Worm (Caenorhabditis elegans): ENCODE results near the gene arr-1.

The arr-1 gene

DNA sequence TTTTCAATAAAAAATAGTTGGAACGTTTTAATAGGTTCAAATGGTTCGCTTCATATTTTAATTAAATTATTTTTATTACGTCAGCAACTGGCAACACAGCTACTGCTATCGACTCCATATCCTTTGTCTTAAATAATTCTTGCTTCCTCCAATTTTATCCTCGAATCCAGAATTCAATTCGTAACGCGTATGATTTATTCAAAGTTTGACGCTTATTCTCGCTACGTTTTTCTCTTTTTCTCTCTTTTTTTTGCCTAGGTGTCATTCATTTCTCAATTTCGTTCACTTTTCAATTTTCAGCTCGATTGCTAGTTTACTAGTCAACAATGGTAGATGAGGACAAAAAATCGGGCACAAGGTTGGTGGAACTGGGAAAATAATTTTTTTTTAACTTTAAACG lies at the start of gene arr-1:
Gene arr-1 (plus strand): TSS at position 301 of the 400 bp plus-strand sequence.
- TF ChIP-seq tab-1 (GFP tag; IDR thresholded peaks at IDR 0.05) (no peak), med-1 (GFP tag; optimal IDR thresholded peaks at IDR 0.05; ENCODE audit: insufficient read depth) (no peak), klf-2 (GFP tag; conservative IDR thresholded peaks at IDR 0.05) (no peak), cog-1 (tag; optimal IDR thresholded peaks at IDR 0.05) (no peak), ref-1 (GFP tag; conservative IDR thresholded peaks at IDR 0.05) (no peak), T22C8.4 (GFP tag; IDR thresholded peaks at IDR 0.05) (no peak), ztf-23 (GFP tag; IDR thresholded peaks at IDR 0.05) (no peak), ztf-29 (GFP tag; IDR thresholded peaks at IDR 0.05) (no peak), flt-1 (GFP tag; IDR thresholded peaks at IDR 0.05) (no peak)

DNA sequence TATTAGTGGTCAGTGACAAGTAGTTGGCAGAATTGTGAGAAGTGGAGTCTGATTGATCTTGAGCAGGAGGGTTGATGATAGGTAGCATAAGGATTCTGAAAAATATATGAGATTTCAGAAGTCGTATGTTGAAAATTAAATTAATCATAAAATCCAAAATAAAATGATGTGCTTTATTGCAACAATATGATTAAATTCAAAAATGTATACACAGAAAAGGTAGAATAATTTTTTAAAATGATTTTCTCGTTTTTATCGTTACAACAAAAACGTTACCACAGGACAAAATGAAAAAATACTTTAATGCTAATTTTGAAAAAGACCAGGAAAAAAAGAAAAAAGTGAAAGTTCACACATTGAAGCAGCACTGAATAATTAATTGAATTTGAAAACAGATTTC lies 48.1 kb upstream of the arr-1 start, which contains the start of gene ZC13.10:
Gene ZC13.10 (minus strand): TSS at position 101 of the 400 bp plus-strand sequence.
- TF ChIP-seq flt-1 (GFP tag; IDR thresholded peaks at IDR 0.05) (no peak), ref-1 (GFP tag; conservative IDR thresholded peaks at IDR 0.05) (no peak)

ce11 chrX:910337-910736 lies 40.2 kb upstream of the arr-1 start:
- TF ChIP-seq ref-1 (GFP tag; conservative IDR thresholded peaks at IDR 0.05), result no peak
- TF ChIP-seq klf-2 (GFP tag; conservative IDR thresholded peaks at IDR 0.05), result no peak
- TF ChIP-seq cog-1 (tag; optimal IDR thresholded peaks at IDR 0.05), result no peak
- no peak for TF ChIP-seq flt-1 (GFP tag; IDR thresholded peaks at IDR 0.05)
- no peak for TF ChIP-seq med-1 (GFP tag; optimal IDR thresholded peaks at IDR 0.05; ENCODE audit: insufficient read depth)

DNA sequence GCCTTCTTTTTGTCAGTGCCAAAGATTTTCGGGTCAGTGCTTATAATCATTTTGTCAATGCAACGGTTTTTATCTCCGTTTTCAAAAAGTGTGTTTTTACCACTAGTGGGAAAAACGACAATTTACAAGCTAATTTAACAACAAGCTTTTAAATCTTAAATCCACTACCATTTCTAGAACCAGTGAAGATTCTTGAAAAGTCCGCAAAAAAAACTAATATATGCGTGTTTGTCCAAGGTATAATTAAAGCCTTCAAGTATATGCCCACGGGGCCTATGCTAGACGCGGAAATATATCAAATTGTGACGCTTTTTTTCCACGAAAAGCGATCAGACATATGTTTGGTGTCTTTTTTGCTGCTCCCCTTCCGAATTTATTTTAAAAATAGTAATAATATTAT lies 38.0 kb upstream of the arr-1 start:
- TF ChIP-seq tab-1 (GFP tag; IDR thresholded peaks at IDR 0.05) (no peak), med-1 (GFP tag; optimal IDR thresholded peaks at IDR 0.05; ENCODE audit: insufficient read depth) (no peak), T22C8.4 (GFP tag; IDR thresholded peaks at IDR 0.05) (no peak), flt-1 (GFP tag; IDR thresholded peaks at IDR 0.05) (no peak), klf-2 (GFP tag; conservative IDR thresholded peaks at IDR 0.05) (no peak), ztf-23 (GFP tag; IDR thresholded peaks at IDR 0.05) (no peak)

- TF ChIP-seq ref-1 (GFP tag; conservative IDR thresholded peaks at IDR 0.05) (no peak), cog-1 (tag; optimal IDR thresholded peaks at IDR 0.05) (no peak), ztf-23 (GFP tag; IDR thresholded peaks at IDR 0.05) (no peak), med-1 (GFP tag; optimal IDR thresholded peaks at IDR 0.05; ENCODE audit: insufficient read depth) (no peak), ztf-29 (GFP tag; IDR thresholded peaks at IDR 0.05) (no peak), flt-1 (GFP tag; IDR thresholded peaks at IDR 0.05) (no peak), T22C8.4 (GFP tag; IDR thresholded peaks at IDR 0.05) (no peak), klf-2 (GFP tag; conservative IDR thresholded peaks at IDR 0.05) (no peak), tab-1 (GFP tag; IDR thresholded peaks at IDR 0.05) (no peak)
Observed at ce11 chrX:912990-913389, 37.6 kb upstream of the arr-1 start, which contains the start of gene F35H12.6. Gene F35H12.6 (plus strand): TSS chrX:913290.

- TF ChIP-seq T22C8.4 (GFP tag; IDR thresholded peaks at IDR 0.05), result no peak
- no peak for TF ChIP-seq klf-2 (GFP tag; conservative IDR thresholded peaks at IDR 0.05)
- no peak for TF ChIP-seq ztf-23 (GFP tag; IDR thresholded peaks at IDR 0.05)
- TF ChIP-seq ztf-29 (GFP tag; IDR thresholded peaks at IDR 0.05), result no peak
- no peak for TF ChIP-seq cog-1 (tag; optimal IDR thresholded peaks at IDR 0.05)
- no peak for TF ChIP-seq tab-1 (GFP tag; IDR thresholded peaks at IDR 0.05)
- TF ChIP-seq ref-1 (GFP tag; conservative IDR thresholded peaks at IDR 0.05), result no peak
- TF ChIP-seq med-1 (GFP tag; optimal IDR thresholded peaks at IDR 0.05; ENCODE audit: insufficient read depth), result no peak
- no peak for TF ChIP-seq flt-1 (GFP tag; IDR thresholded peaks at IDR 0.05)
Observed at ce11 chrX:915510-915909, 35.1 kb upstream of the arr-1 start, which contains the start of gene sel-12. Gene sel-12 (plus strand): TSS chrX:915867.

ce11 chrX:918097-918496 lies 32.5 kb upstream of the arr-1 start, which contains the start of gene F35H12.5:
Gene F35H12.5 (plus strand): TSS chrX:918397.
- TF ChIP-seq tab-1 (GFP tag; IDR thresholded peaks at IDR 0.05) (no peak), med-1 (GFP tag; optimal IDR thresholded peaks at IDR 0.05; ENCODE audit: insufficient read depth) (no peak), ztf-23 (GFP tag; IDR thresholded peaks at IDR 0.05) (no peak)

ce11 chrX:924495-925008 lies 26.0 kb upstream of the arr-1 start, which contains the start of the genes pifk-1 and tbc-11:
Gene pifk-1 (minus strand): TSS chrX:924511.
Gene tbc-11 (plus strand): TSS chrX:924958.
- TF ChIP-seq ztf-29 (GFP tag; IDR thresholded peaks at IDR 0.05) (no peak), T22C8.4 (GFP tag; IDR thresholded peaks at IDR 0.05) (no peak), tab-1 (GFP tag; IDR thresholded peaks at IDR 0.05) (no peak), klf-2 (GFP tag; conservative IDR thresholded peaks at IDR 0.05) (no peak), flt-1 (GFP tag; IDR thresholded peaks at IDR 0.05) (no peak), med-1 (GFP tag; optimal IDR thresholded peaks at IDR 0.05; ENCODE audit: insufficient read depth) (no peak), ztf-23 (GFP tag; IDR thresholded peaks at IDR 0.05) (no peak), cog-1 (tag; optimal IDR thresholded peaks at IDR 0.05) (no peak), ref-1 (GFP tag; conservative IDR thresholded peaks at IDR 0.05) (no peak)

DNA sequence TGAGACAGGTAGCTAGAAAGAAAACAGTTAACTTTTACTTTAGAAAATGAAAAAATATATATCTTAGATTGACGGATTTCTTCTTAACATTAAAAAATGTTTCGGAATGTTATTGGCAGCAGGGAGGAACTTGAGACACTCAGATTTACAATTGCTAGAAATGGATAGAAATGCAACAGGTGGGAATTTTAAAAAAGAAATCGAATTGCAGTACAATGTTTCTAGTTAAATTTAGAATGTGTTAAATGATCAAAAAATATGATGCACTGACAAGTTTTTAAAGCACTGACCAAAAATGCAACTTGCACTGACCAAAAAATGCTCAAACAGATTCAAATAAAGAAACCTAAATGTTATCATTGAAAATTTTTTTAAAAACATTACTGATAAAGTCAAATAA lies 24.5 kb upstream of the arr-1 start:
- no peak for TF ChIP-seq med-1 (GFP tag; optimal IDR thresholded peaks at IDR 0.05; ENCODE audit: insufficient read depth)
- TF ChIP-seq ztf-23 (GFP tag; IDR thresholded peaks at IDR 0.05), result no peak
- TF ChIP-seq T22C8.4 (GFP tag; IDR thresholded peaks at IDR 0.05), result no peak
- TF ChIP-seq ref-1 (GFP tag; conservative IDR thresholded peaks at IDR 0.05), result no peak
- no peak for TF ChIP-seq ztf-29 (GFP tag; IDR thresholded peaks at IDR 0.05)
- no peak for TF ChIP-seq cog-1 (tag; optimal IDR thresholded peaks at IDR 0.05)
- TF ChIP-seq tab-1 (GFP tag; IDR thresholded peaks at IDR 0.05), result no peak
- no peak for TF ChIP-seq flt-1 (GFP tag; IDR thresholded peaks at IDR 0.05)
- no peak for TF ChIP-seq klf-2 (GFP tag; conservative IDR thresholded peaks at IDR 0.05)

ce11 chrX:927632-928031 lies 22.9 kb upstream of the arr-1 start:
- no peak for TF ChIP-seq klf-2 (GFP tag; conservative IDR thresholded peaks at IDR 0.05)
- no peak for TF ChIP-seq ztf-29 (GFP tag; IDR thresholded peaks at IDR 0.05)
- TF ChIP-seq med-1 (GFP tag; optimal IDR thresholded peaks at IDR 0.05; ENCODE audit: insufficient read depth), result no peak
- TF ChIP-seq T22C8.4 (GFP tag; IDR thresholded peaks at IDR 0.05), result no peak
- TF ChIP-seq cog-1 (tag; optimal IDR thresholded peaks at IDR 0.05), result no peak
- TF ChIP-seq flt-1 (GFP tag; IDR thresholded peaks at IDR 0.05), result no peak
- no peak for TF ChIP-seq tab-1 (GFP tag; IDR thresholded peaks at IDR 0.05)
- no peak for TF ChIP-seq ref-1 (GFP tag; conservative IDR thresholded peaks at IDR 0.05)
- TF ChIP-seq ztf-23 (GFP tag; IDR thresholded peaks at IDR 0.05), result no peak

Data from whole organism, midembryonic.